Fruit fly (Drosophila melanogaster) whole organism, embryonic: ENCODE results near the gene CG10725.

Experiments used
- Adf1 ChIP-seq: fragments of 200-800 bp; sonication (Bioruptor generic); IDR thresholded peaks from 2 replicates; pipeline ENCODE4 v1.3.6; 2022; ENCODE audit warnings: missing biosample characterization, missing genetic modification characterization
- B-H2 ChIP-seq: fragments of 200-800 bp; sonication (Bioruptor generic); optimal IDR thresholded peaks from 2 replicates; lab custom pipeline; 2018; ENCODE audit warnings: missing biosample characterization, mild to moderate bottlenecking, missing genetic modification characterization
- BEAF-32 ChIP-seq: fragments of 200-800 bp; sonication (Bioruptor generic); optimal IDR thresholded peaks from 3 replicates; lab custom pipeline; 2017; ENCODE audit warnings: missing biosample characterization, missing genetic modification characterization, mild to moderate bottlenecking, moderate library complexity, missing genetic modification reagents
- Blimp-1 ChIP-seq: fragments of 200-800 bp; sonication (Bioruptor generic); optimal IDR thresholded peaks from 3 replicates; lab custom pipeline; 2018; ENCODE audit warnings: missing biosample characterization, missing genetic modification characterization, mild to moderate bottlenecking, moderate library complexity, missing genetic modification reagents
- CG10209 ChIP-seq: fragments of 200-800 bp; sonication (Bioruptor generic); optimal IDR thresholded peaks from 3 replicates; lab custom pipeline; 2017; ENCODE audit warnings: missing biosample characterization, mild to moderate bottlenecking, missing genetic modification characterization, missing genetic modification reagents
- CG11247 ChIP-seq: fragments of 200-800 bp; sonication (Bioruptor generic); IDR thresholded peaks from 2 replicates; pipeline ENCODE4 v1.3.6; 2022; ENCODE audit warnings: missing biosample characterization, missing genetic modification characterization
- CG11723 ChIP-seq: fragments of 200-800 bp; sonication (Bioruptor generic); optimal IDR thresholded peaks from 2 replicates; lab custom pipeline; 2017; ENCODE audit warnings: missing biosample characterization, mild to moderate bottlenecking, missing genetic modification characterization
- CG1233 ChIP-seq: fragments of 200-800 bp; sonication (Bioruptor generic); optimal IDR thresholded peaks from 4 replicates; lab custom pipeline; 2018; ENCODE audit warnings: missing biosample characterization, mild to moderate bottlenecking, missing genetic modification characterization
- CG14014 ChIP-seq: fragments of 200-800 bp; sonication (Bioruptor generic); IDR thresholded peaks from 2 replicates; pipeline ENCODE4 v1.3.6; 2022; ENCODE audit warnings: missing biosample characterization, missing genetic modification characterization
- CG14710 ChIP-seq: fragments of 200-800 bp; sonication (Bioruptor generic); optimal IDR thresholded peaks from 3 replicates; lab custom pipeline; 2019; ENCODE audit warnings: missing biosample characterization, mild to moderate bottlenecking, missing genetic modification characterization, moderate library complexity
- CG1647 ChIP-seq: fragments of 200-800 bp; sonication (Bioruptor generic); optimal IDR thresholded peaks from 3 replicates; lab custom pipeline; 2016; ENCODE audit warnings: missing biosample characterization, missing genetic modification characterization
- CG17802 ChIP-seq: fragments of 200-800 bp; sonication (Bioruptor generic); optimal IDR thresholded peaks from 2 replicates; lab custom pipeline; 2018; ENCODE audit warnings: missing biosample characterization, mild to moderate bottlenecking, missing genetic modification characterization, moderate library complexity
- CG18764 ChIP-seq: fragments of 200-800 bp; sonication (Bioruptor generic); optimal IDR thresholded peaks from 3 replicates; lab custom pipeline; 2016; ENCODE audit warnings: missing biosample characterization, missing genetic modification characterization
- CG31365 ChIP-seq: fragments of 200-800 bp; sonication (Bioruptor generic); optimal IDR thresholded peaks from 2 replicates; lab custom pipeline; 2018; ENCODE audit warnings: missing biosample characterization, mild to moderate bottlenecking, missing genetic modification characterization
- CG4707 ChIP-seq: fragments of 200-800 bp; sonication (Bioruptor generic); optimal IDR thresholded peaks from 2 replicates; lab custom pipeline; 2018; ENCODE audit warnings: missing biosample characterization, mild to moderate bottlenecking, missing genetic modification characterization, moderate library complexity
- CG5180 ChIP-seq: fragments of 200-800 bp; sonication (Bioruptor generic); optimal IDR thresholded peaks from 3 replicates; lab custom pipeline; 2017; ENCODE audit warnings: missing biosample characterization, missing genetic modification characterization, mild to moderate bottlenecking, moderate library complexity, missing genetic modification reagents
- CG6175 ChIP-seq: fragments of 200-800 bp; sonication (Bioruptor generic); IDR thresholded peaks from 3 replicates; pipeline ENCODE4 v1.3.6; 2022; ENCODE audit warnings: missing biosample characterization, missing genetic modification characterization
- CG7556 ChIP-seq: fragments of 200-800 bp; sonication (Bioruptor generic); optimal IDR thresholded peaks from 2 replicates; lab custom pipeline; 2017; ENCODE audit warnings: missing biosample characterization, mild to moderate bottlenecking, missing genetic modification characterization
- CG7928 ChIP-seq: fragments of 200-800 bp; sonication (Bioruptor generic); optimal IDR thresholded peaks from 2 replicates; lab custom pipeline; 2017; ENCODE audit warnings: missing biosample characterization, mild to moderate bottlenecking, missing genetic modification characterization
- CG7987 ChIP-seq: fragments of 200-800 bp; sonication (Bioruptor generic); optimal IDR thresholded peaks from 2 replicates; lab custom pipeline; 2018; ENCODE audit warnings: missing biosample characterization, mild to moderate bottlenecking, missing genetic modification characterization, moderate library complexity
- CG8089 ChIP-seq: fragments of 200-800 bp; sonication (Bioruptor generic); optimal IDR thresholded peaks from 3 replicates; lab custom pipeline; 2016; ENCODE audit warnings: missing biosample characterization, missing genetic modification characterization
- Chrac-16 ChIP-seq: fragments of 200-800 bp; sonication (Bioruptor generic); optimal IDR thresholded peaks from 3 replicates; lab custom pipeline; 2016; ENCODE audit warnings: missing biosample characterization, missing genetic modification characterization
- Dek ChIP-seq: fragments of 200-800 bp; sonication (Bioruptor generic); optimal IDR thresholded peaks from 3 replicates; lab custom pipeline; 2019; ENCODE audit warnings: missing biosample characterization, mild to moderate bottlenecking, missing genetic modification characterization, moderate library complexity
- Dip2 ChIP-seq: fragments of 200-800 bp; sonication (Bioruptor generic); IDR thresholded peaks from 2 replicates; pipeline ENCODE4 v1.3.6; 2022; ENCODE audit warnings: missing biosample characterization, missing genetic modification characterization
- Fer1 ChIP-seq: fragments of 200-800 bp; sonication (Bioruptor generic); optimal IDR thresholded peaks from 2 replicates; lab custom pipeline; 2017; ENCODE audit warnings: missing biosample characterization, mild to moderate bottlenecking, missing genetic modification characterization
- Hr78 ChIP-seq, 2 experiments: fragments of 200-800 bp in 1 of 2; fragments of >200 bp in 1 of 2; sonication (Bioruptor generic) in 1 of 2; optimal IDR thresholded peaks; 2 replicates each; lab custom pipeline; 2017 to 2019; ENCODE audit warnings: missing biosample characterization in 2 of 2, missing genetic modification characterization in 2 of 2, mild to moderate bottlenecking in 1 of 2, moderate library complexity in 1 of 2
- MESR4 ChIP-seq: fragments of 200-800 bp; sonication (Bioruptor generic); optimal IDR thresholded peaks from 2 replicates; lab custom pipeline; 2018; ENCODE audit warnings: missing biosample characterization, mild to moderate bottlenecking, missing genetic modification characterization, moderate library complexity
- Mes4 ChIP-seq: fragments of 200-800 bp; sonication (Bioruptor generic); optimal IDR thresholded peaks from 2 replicates; lab custom pipeline; 2016; ENCODE audit warnings: missing biosample characterization, missing genetic modification characterization
- Nf-YC ChIP-seq: fragments of 200-800 bp; optimal IDR thresholded peaks from 3 replicates; lab custom pipeline; 2019; ENCODE audit warnings: missing biosample characterization, mild to moderate bottlenecking, missing genetic modification characterization, moderate library complexity
- Opbp ChIP-seq: fragments of 200-800 bp; sonication (Bioruptor generic); IDR thresholded peaks from 3 replicates; pipeline ENCODE4 v1.3.6; 2022; ENCODE audit warnings: missing biosample characterization, missing genetic modification characterization; ENCODE audit not compliant: partially characterized antibody
- Optix ChIP-seq: fragments of 200-800 bp; sonication (Bioruptor generic); IDR thresholded peaks from 3 replicates; pipeline ENCODE4 v1.3.6; 2022; ENCODE audit warnings: missing biosample characterization, missing genetic modification characterization
- Poxn ChIP-seq: fragments of 200-800 bp; sonication (Bioruptor generic); IDR thresholded peaks from 2 replicates; pipeline ENCODE4 v1.3.6; 2022; ENCODE audit warnings: missing biosample characterization, missing genetic modification characterization
- Taf1 ChIP-seq: fragments of 200-800 bp; sonication (Bioruptor generic); IDR thresholded peaks from 2 replicates; pipeline ENCODE4 v1.3.6; 2022; ENCODE audit warnings: missing biosample characterization, missing genetic modification characterization
- Xbp1 ChIP-seq: fragments of 200-800 bp; sonication (Bioruptor generic); optimal IDR thresholded peaks from 3 replicates; lab custom pipeline; 2016; ENCODE audit warnings: missing biosample characterization, mild to moderate bottlenecking, missing genetic modification characterization
- ap ChIP-seq: fragments of 200-800 bp; sonication (Bioruptor generic); IDR thresholded peaks from 2 replicates; pipeline ENCODE4 v1.3.6; 2022; ENCODE audit warnings: missing biosample characterization, missing genetic modification characterization
- ase ChIP-seq: fragments of 200-800 bp; sonication (Bioruptor generic); IDR thresholded peaks from 3 replicates; pipeline ENCODE4 v1.3.6; 2022; ENCODE audit warnings: missing biosample characterization, missing genetic modification characterization
- btn ChIP-seq: fragments of 200-800 bp; sonication (Bioruptor generic); optimal IDR thresholded peaks from 2 replicates; lab custom pipeline; 2016; ENCODE audit warnings: missing biosample characterization, missing genetic modification characterization
- chm ChIP-seq: fragments of 200-800 bp; sonication (Bioruptor generic); IDR thresholded peaks from 2 replicates; pipeline ENCODE4 v1.3.6; 2022; ENCODE audit warnings: missing biosample characterization, missing genetic modification characterization
- fru ChIP-seq: fragments of >200 bp; optimal IDR thresholded peaks from 2 replicates; lab custom pipeline; 2017
- gsb-n ChIP-seq: fragments of 200-800 bp; sonication (Bioruptor generic); optimal IDR thresholded peaks from 3 replicates; lab custom pipeline; 2018; ENCODE audit warnings: missing biosample characterization, mild to moderate bottlenecking, missing genetic modification characterization
- gt ChIP-seq: fragments of 200-800 bp; sonication (Bioruptor generic); IDR thresholded peaks from 2 replicates; pipeline ENCODE4 v1.3.6; 2022; ENCODE audit warnings: missing biosample characterization, missing genetic modification characterization
- hkb ChIP-seq, 2 experiments: fragments of 200-800 bp in 1 of 2; fragments of >200 bp in 1 of 2; sonication (Bioruptor generic) in 1 of 2; IDR thresholded peaks in 1 of 2; optimal IDR thresholded peaks in 1 of 2; 2 replicates each; pipeline versions ENCODE4 v1.3.6 to Lab custom; 2017 to 2022; ENCODE audit warnings: missing biosample characterization in 1 of 2, missing genetic modification characterization in 1 of 2
- insv ChIP-seq, 2 experiments: fragments of 200-800 bp; sonication (Bioruptor generic); optimal IDR thresholded peaks; 3 replicates each; lab custom pipeline; 2016 to 2018; ENCODE audit warnings: missing biosample characterization in 2 of 2, missing genetic modification characterization in 2 of 2
- lab ChIP-seq: fragments of 200-800 bp; sonication (Bioruptor generic); optimal IDR thresholded peaks from 3 replicates; lab custom pipeline; 2017; ENCODE audit warnings: missing biosample characterization, missing genetic modification characterization, mild to moderate bottlenecking, moderate library complexity, missing genetic modification reagents
- mld ChIP-seq: fragments of 200-800 bp; sonication (Bioruptor generic); IDR thresholded peaks from 3 replicates; pipeline ENCODE4 v1.3.6; 2022; ENCODE audit warnings: missing biosample characterization, missing genetic modification characterization; ENCODE audit not compliant: partially characterized antibody
- org-1 ChIP-seq: fragments of 200-800 bp; sonication (Bioruptor generic); optimal IDR thresholded peaks from 2 replicates; lab custom pipeline; 2017; ENCODE audit warnings: missing biosample characterization, missing genetic modification characterization
- otp ChIP-seq: fragments of 200-800 bp; sonication (Bioruptor generic); IDR thresholded peaks from 3 replicates; pipeline ENCODE4, ENCODE4 v1.3.6; 2022; ENCODE audit warnings: missing biosample characterization, missing genetic modification characterization
- ssp ChIP-seq: fragments of 200-800 bp; sonication (Bioruptor generic); IDR thresholded peaks from 2 replicates; pipeline ENCODE4 v1.3.6; 2022; ENCODE audit warnings: missing biosample characterization, missing genetic modification characterization
- zen2 ChIP-seq: fragments of 200-800 bp; sonication (Bioruptor generic); IDR thresholded peaks from 3 replicates; pipeline ENCODE4 v1.3.6; 2022; ENCODE audit warnings: missing biosample characterization, missing genetic modification characterization; ENCODE audit not compliant: partially characterized antibody

Gene CG10725

dm6 chr3L:13479609-13480240, 42.0 kb downstream of the CG10725 start (continued):
- TF ChIP-seq CG1647: no peak
- no peak for TF ChIP-seq CG7928 (GFP tag; lab: Kevin White, UChicago)
- no peak for TF ChIP-seq CG14710 (tag; lab: Kevin White, UChicago)
- no peak for TF ChIP-seq btn
- peak; percentile 57 for TF ChIP-seq Nf-YC
- no peak for TF ChIP-seq Chrac-16 (GFP tag; lab: Kevin White, UChicago)
- no peak for TF ChIP-seq gsb-n (tag; lab: Kevin White, UChicago)
- peak; percentile 14 for TF ChIP-seq Blimp-1 (GFP tag; lab: Kevin White, UChicago)
- TF ChIP-seq CG6175 (GFP tag; lab: Robert Waterston, UW): 0 out of 3 replicates have a peak, but pooled peaks have one; percentile 9
- TF ChIP-seq MESR4 (GFP tag; lab: Kevin White, UChicago): no peak
- TF ChIP-seq ase (GFP tag; lab: Robert Waterston, UW): no peak; the same call in 2 of the 3 replicates
- peak; percentile 5 for TF ChIP-seq org-1
- TF ChIP-seq CG7556: peak; percentile 59
- no peak for TF ChIP-seq chm (GFP tag; lab: Robert Waterston, UW)
- peak; percentile 13 for TF ChIP-seq CG1233 (GFP tag; lab: Kevin White, UChicago)
- no peak for TF ChIP-seq gt (GFP tag; lab: Robert Waterston, UW)
- no peak for TF ChIP-seq Poxn (GFP tag; lab: Robert Waterston, UW)
- no peak for TF ChIP-seq BEAF-32 (GFP tag; lab: Kevin White, UChicago)
- TF ChIP-seq Taf1 (GFP tag; lab: Robert Waterston, UW): no peak
- TF ChIP-seq Adf1: no peak
- no peak for TF ChIP-seq CG8089 (GFP tag; lab: Kevin White, UChicago)
- TF ChIP-seq Fer1 (GFP tag; lab: Kevin White, UChicago): peak; percentile 8
- no peak for TF ChIP-seq zen2 (GFP tag; lab: Robert Waterston, UW)
- TF ChIP-seq otp (GFP tag; lab: Robert Waterston, UW): 0 out of 3 replicates have a peak, but pooled peaks have one; percentile 25
- no peak for TF ChIP-seq Optix (GFP tag; lab: Robert Waterston, UW)
- TF ChIP-seq ap (GFP tag; lab: Robert Waterston, UW): no peak
- TF ChIP-seq CG7987 (GFP tag; lab: Kevin White, UChicago): no peak
- peak; percentile 37; the same call in 1 of the 2 replicates for TF ChIP-seq CG11247
- TF ChIP-seq B-H2 (GFP tag; lab: Kevin White, UChicago): peak; percentile 15
- peak; percentile 41 for TF ChIP-seq CG10209 (GFP tag; lab: Kevin White, UChicago)
- peak; percentile 42 for TF ChIP-seq CG11723 (GFP tag; lab: Kevin White, UChicago)
- peak; percentile 52 for TF ChIP-seq Dek
- TF ChIP-seq Dip2 (GFP tag; lab: Robert Waterston, UW): no peak
- no peak for TF ChIP-seq fru (lab: Kevin White, UChicago)
- no peak for TF ChIP-seq Mes4 (GFP tag; lab: Kevin White, UChicago)
- TF ChIP-seq ssp (GFP tag; lab: Robert Waterston, UW): no peak
- no peak for TF ChIP-seq Opbp (GFP tag; lab: Robert Waterston, UW)
- TF ChIP-seq hkb (optimal IDR thresholded peaks at IDR 0.05; lab: Kevin White, UChicago): no peak
- TF ChIP-seq hkb (GFP tag; IDR thresholded peaks at IDR 0.05; lab: Robert Waterston, UW): peak; percentile 59
- TF ChIP-seq Xbp1 (GFP tag; lab: Kevin White, UChicago): peak; percentile 51
- TF ChIP-seq insv (GFP tag; optimal IDR thresholded peaks at IDR 0.05; lab: Kevin White, UChicago): no peak
- no peak for TF ChIP-seq CG17802
- TF ChIP-seq mld (GFP tag; lab: Robert Waterston, UW): no peak
- TF ChIP-seq CG4707 (GFP tag; lab: Kevin White, UChicago): no peak
- TF ChIP-seq CG31365 (tag; lab: Kevin White, UChicago): no peak
- TF ChIP-seq Hr78 (GFP tag; optimal IDR thresholded peaks at IDR 0.05; lab: Kevin White, UChicago): no peak
- TF ChIP-seq CG14014: 0 out of 2 replicates have a peak, but pooled peaks have one; percentile 30
- peak; percentile 44 for TF ChIP-seq CG5180
- peak; percentile 78 for TF ChIP-seq lab (GFP tag; lab: Kevin White, UChicago)
- TF ChIP-seq CG18764 (GFP tag; lab: Kevin White, UChicago): peak; percentile 13
